Worm (Caenorhabditis elegans) whole organism, early embryonic: ENCODE measurements around the gene cdc-42.

Experiments used
- F13C5.2 ChIP-seq: sonication (generic microtip); optimal IDR thresholded peaks from 2 replicates; lab custom pipeline; 2017; ENCODE audit warnings: mild to moderate bottlenecking, missing genetic modification characterization, inconsistent platforms, missing compliant biosample characterization
- ama-1 ChIP-seq: fragments of 150-350 bp; optimal IDR thresholded peaks from 2 replicates; lab custom pipeline; 2014
- ceh-13 ChIP-seq: fragments of 200-800 bp; sonication (Bioruptor generic); optimal IDR thresholded peaks from 2 replicates; lab custom pipeline; 2018; ENCODE audit warnings: mild to moderate bottlenecking, missing genetic modification characterization, missing compliant biosample characterization
- flt-1 ChIP-seq: fragments of 200-800 bp; sonication (Bioruptor generic); IDR thresholded peaks from 2 replicates; pipeline ENCODE4 v1.3.6; 2022; ENCODE audit warnings: missing genetic modification characterization, missing compliant biosample characterization
- hmbx-1 ChIP-seq: sonication (generic microtip); optimal IDR thresholded peaks from 2 replicates; lab custom pipeline; 2016; ENCODE audit warnings: mild to moderate bottlenecking, missing genetic modification characterization, missing compliant biosample characterization
- tbx-37 ChIP-seq: fragments of 200-800 bp; sonication (Bioruptor generic); conservative IDR thresholded peaks from 2 replicates; pipeline ENCODE4 v1.3.6; 2022; ENCODE audit warnings: missing genetic modification reagents, missing genetic modification characterization, missing compliant biosample characterization
- tra-4 ChIP-seq: sonication (generic microtip); optimal IDR thresholded peaks from 2 replicates; lab custom pipeline; 2017; ENCODE audit warnings: missing genetic modification characterization, missing compliant biosample characterization

DNA sequence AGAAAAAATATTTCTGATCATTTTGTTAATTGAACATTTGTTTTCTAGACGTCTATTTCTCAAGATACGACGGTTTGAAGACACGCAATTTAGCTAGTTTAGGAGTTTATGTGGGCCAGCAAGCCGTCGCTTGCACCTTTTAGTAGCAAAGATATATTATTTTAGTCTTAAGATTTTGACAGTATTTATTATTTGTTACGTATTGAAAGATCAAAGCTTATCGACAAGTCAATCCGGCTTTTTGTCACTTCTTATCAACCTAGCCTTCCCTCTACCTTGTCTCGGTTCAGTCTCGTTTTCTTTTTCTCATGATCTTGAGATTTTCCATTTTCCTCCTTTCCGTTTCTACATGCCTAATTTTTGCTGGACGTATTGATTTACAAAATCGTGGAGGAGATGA lies 42.1 kb upstream of the cdc-42 start, which contains the start of gene F35D2.2:
- TF ChIP-seq F13C5.2 (tag; lab: Kevin White, UChicago) (no peak), hmbx-1 (no peak), ama-1 (no peak), tbx-37 (GFP tag; lab: Robert Waterston, UW) (no peak), flt-1 (GFP tag; lab: Robert Waterston, UW) (no peak), tra-4 (tag; lab: Kevin White, UChicago) (no peak), ceh-13 (no peak)
